Fruit fly (Drosophila melanogaster): ENCODE data around the gene CG14115.

Gene CG14115

DNA sequence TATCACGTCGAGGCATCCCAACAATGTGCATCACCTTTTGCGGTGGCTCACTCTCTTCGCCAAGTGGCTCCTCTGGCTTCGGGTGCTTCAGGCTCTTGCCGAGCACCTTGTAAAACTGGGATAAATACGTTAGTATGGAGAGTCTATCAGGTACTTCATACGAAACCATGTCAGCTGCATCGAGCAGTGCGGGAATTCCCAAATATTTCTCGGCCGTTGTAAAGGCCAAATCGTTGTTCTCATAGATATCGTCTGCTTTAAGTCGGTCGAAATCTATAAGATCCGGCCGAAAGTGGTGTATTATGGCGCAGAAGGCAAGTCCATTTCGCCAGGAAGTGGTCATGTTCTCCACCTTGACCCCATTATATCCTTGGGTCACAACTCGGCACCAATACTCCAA lies 46.5 kb downstream of the CG14115 start:
- TF ChIP-seq CG32532 (GFP tag; IDR thresholded peaks at IDR 0.05) (no peak), bbx (GFP tag; IDR thresholded peaks at IDR 0.05; ENCODE audit: partially characterized antibody) (no peak), hb (GFP tag; IDR thresholded peaks at IDR 0.05; ENCODE audit: partially characterized antibody) (0 out of 3 replicates have a peak, but pooled peaks have one; percentile 49)

DNA sequence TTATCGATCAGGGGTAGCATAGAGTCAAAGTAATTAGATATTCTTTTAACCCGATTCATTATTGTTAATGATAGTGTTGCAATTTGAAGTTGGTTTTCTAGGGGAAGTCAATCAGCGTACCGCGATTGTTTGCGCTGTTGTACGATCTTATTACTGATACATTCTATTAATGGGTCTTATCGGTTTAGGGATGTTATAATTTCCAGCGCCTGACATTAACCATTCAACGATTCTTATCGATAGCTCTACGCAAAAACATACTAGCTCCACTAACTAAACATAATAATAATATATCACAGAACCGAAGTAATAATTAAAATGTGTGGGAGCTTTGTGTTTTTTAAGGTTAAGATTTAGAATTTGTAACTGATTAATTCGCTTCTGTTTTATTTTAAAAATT lies 49.7 kb downstream of the CG14115 start, which contains the start of gene Cul6:
TSS of gene Cul6 (minus strand) at position 175 of the 400 bp plus-strand sequence.
- no peak for TF ChIP-seq Abd-B (GFP tag; optimal IDR thresholded peaks at IDR 0.05)
- no peak for TF ChIP-seq Myb (GFP tag; optimal IDR thresholded peaks at IDR 0.05)
- no peak for TF ChIP-seq tup (GFP tag; optimal IDR thresholded peaks at IDR 0.05)
- no peak for TF ChIP-seq dmrt11E (tag; optimal IDR thresholded peaks at IDR 0.05)
- peak; percentile 29 for TF ChIP-seq zen (tag; optimal IDR thresholded peaks at IDR 0.05)
- TF ChIP-seq so (GFP tag; IDR thresholded peaks at IDR 0.05), result no peak
- TF ChIP-seq Rx (GFP tag; IDR thresholded peaks at IDR 0.05), result no peak
- no peak for TF ChIP-seq stc (GFP tag; IDR thresholded peaks at IDR 0.05)
- no peak for TF ChIP-seq CG9797 (GFP tag; optimal IDR thresholded peaks at IDR 0.05)
- no peak for TF ChIP-seq CG4424 (GFP tag; optimal IDR thresholded peaks at IDR 0.05)
- no peak for TF ChIP-seq tx (GFP tag; optimal IDR thresholded peaks at IDR 0.05)
- TF ChIP-seq CG11504 (tag; optimal IDR thresholded peaks at IDR 0.05), result no peak
- TF ChIP-seq vvl (GFP tag; IDR thresholded peaks at IDR 0.05), result no peak
- TF ChIP-seq hth (optimal IDR thresholded peaks at IDR 0.05), result no peak
- TF ChIP-seq gcm2 (GFP tag; optimal IDR thresholded peaks at IDR 0.05), result no peak
- no peak for TF ChIP-seq dm (GFP tag; optimal IDR thresholded peaks at IDR 0.05)
- TF ChIP-seq CG10979 (tag; optimal IDR thresholded peaks at IDR 0.05), result no peak
- TF ChIP-seq CG10462 (GFP tag; optimal IDR thresholded peaks at IDR 0.05), result no peak
- TF ChIP-seq Hsf (GFP tag; optimal IDR thresholded peaks at IDR 0.05), result no peak
- no peak for TF ChIP-seq aop (GFP tag; IDR thresholded peaks at IDR 0.05)
- no peak for TF ChIP-seq Fer2 (tag; optimal IDR thresholded peaks at IDR 0.05)
- no peak for TF ChIP-seq fd96Cb (tag; optimal IDR thresholded peaks at IDR 0.05)
- TF ChIP-seq exex (tag; optimal IDR thresholded peaks at IDR 0.05), result peak; percentile 29
- no peak for TF ChIP-seq CG6683 (GFP tag; optimal IDR thresholded peaks at IDR 0.05)
- TF ChIP-seq Med (GFP tag), result peak; percentile 52
- TF ChIP-seq HLH3B (GFP tag; IDR thresholded peaks at IDR 0.05), result no peak
- no peak for TF ChIP-seq CG2678 (tag; optimal IDR thresholded peaks at IDR 0.05)
- TF ChIP-seq CG6765 (GFP tag; optimal IDR thresholded peaks at IDR 0.05), result no peak
- no peak for TF ChIP-seq chn (GFP tag; optimal IDR thresholded peaks at IDR 0.05)
- no peak for TF ChIP-seq CG18011 (GFP tag; optimal IDR thresholded peaks at IDR 0.05)
- no peak for TF ChIP-seq CG8281 (tag; optimal IDR thresholded peaks at IDR 0.05)
- TF ChIP-seq gsb-n (tag; optimal IDR thresholded peaks at IDR 0.05), result no peak
- no peak for TF ChIP-seq row (GFP tag; IDR thresholded peaks at IDR 0.05)
- no peak for TF ChIP-seq tap (tag; optimal IDR thresholded peaks at IDR 0.05)
- no peak for TF ChIP-seq Six4 (GFP tag; optimal IDR thresholded peaks at IDR 0.05)
- TF ChIP-seq CG3407 (GFP tag; optimal IDR thresholded peaks at IDR 0.05), result no peak
- no peak for TF ChIP-seq slou (GFP tag; optimal IDR thresholded peaks at IDR 0.05)
- TF ChIP-seq zfh1 (GFP tag; IDR thresholded peaks at IDR 0.05), result no peak
- no peak for TF ChIP-seq hkb (optimal IDR thresholded peaks at IDR 0.05)
- TF ChIP-seq hkb (GFP tag; IDR thresholded peaks at IDR 0.05), result no peak
- TF ChIP-seq TFAM (GFP tag; optimal IDR thresholded peaks at IDR 0.05), result no peak
- TF ChIP-seq Aef1 (GFP tag; IDR thresholded peaks at IDR 0.05), result no peak
- TF ChIP-seq sens (GFP tag), result peak; percentile 23
- no peak for TF ChIP-seq Hmr (GFP tag; optimal IDR thresholded peaks at IDR 0.05)
- TF ChIP-seq BEAF-32 (GFP tag; optimal IDR thresholded peaks at IDR 0.05), result peak; percentile 59
- TF ChIP-seq CG10321 (GFP tag; IDR thresholded peaks at IDR 0.05), result no peak
- no peak for TF ChIP-seq CG11085 (GFP tag; IDR thresholded peaks at IDR 0.05)
- TF ChIP-seq fd64A (GFP tag; optimal IDR thresholded peaks at IDR 0.05), result no peak
